Fruit fly (Drosophila melanogaster): ENCODE measurements around the gene stx.
A peak's percentile ranks its signal among the peaks of the same experiment; 100 is the strongest.

The stx gene

DNA sequence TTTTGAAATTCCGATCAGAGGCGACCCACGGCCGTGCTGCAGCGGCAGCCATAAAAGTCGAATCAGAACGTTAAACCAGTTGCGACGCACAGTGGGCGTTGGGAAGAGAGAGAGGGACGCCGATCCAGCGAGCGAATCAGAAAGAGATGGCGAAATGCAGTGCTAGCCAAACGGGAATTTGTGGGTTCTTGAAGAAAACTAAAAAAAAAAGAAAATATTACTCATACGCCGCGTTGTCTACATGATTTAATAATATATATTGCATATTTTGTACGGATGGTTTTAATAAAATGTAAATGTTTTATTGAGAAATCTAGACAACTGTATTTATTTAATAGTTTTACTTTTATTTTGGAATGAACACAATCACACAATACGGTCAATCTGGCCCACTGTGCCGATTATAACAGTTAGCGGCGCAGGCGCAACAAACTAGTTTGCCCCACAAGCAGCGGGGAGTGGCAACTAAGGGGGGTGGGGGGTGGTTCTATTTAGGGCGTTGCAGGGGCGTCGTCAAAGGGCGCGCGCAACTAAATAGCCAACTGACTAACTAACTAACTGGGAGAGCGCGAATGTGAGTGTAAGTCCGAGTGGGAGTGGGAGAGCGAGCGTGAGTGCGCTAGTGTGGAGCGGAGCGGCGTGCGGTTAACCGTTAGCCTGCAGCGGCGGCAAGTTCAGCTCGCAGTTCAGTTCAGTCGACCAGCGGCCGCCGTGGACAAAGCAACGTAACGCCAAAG is 27.3 kb upstream of the stx start, which contains the start of gene CG15211 (continued):
- TF ChIP-seq CG12071 (GFP tag; optimal IDR thresholded peaks at IDR 0.05), result no peak
- TF ChIP-seq PHDP (tag; optimal IDR thresholded peaks at IDR 0.05), result peak; percentile 77
- TF ChIP-seq HLHmδ (GFP tag; optimal IDR thresholded peaks at IDR 0.05), result peak; percentile 9
- no peak for TF ChIP-seq CG1792 (GFP tag; optimal IDR thresholded peaks at IDR 0.05)
- TF ChIP-seq mld (GFP tag; IDR thresholded peaks at IDR 0.05; ENCODE audit: partially characterized antibody), result no peak
- TF ChIP-seq CG14965 (GFP tag; optimal IDR thresholded peaks at IDR 0.05; ENCODE audit: borderline replicate concordance), result no peak
- TF ChIP-seq Med (GFP tag), result peak; percentile 73
- TF ChIP-seq vfl (GFP tag; optimal IDR thresholded peaks at IDR 0.05), result no peak
- TF ChIP-seq dan (GFP tag; IDR thresholded peaks at IDR 0.05), result no peak
- TF ChIP-seq CG12155 (GFP tag; optimal IDR thresholded peaks at IDR 0.05), result peak; percentile 47
- TF ChIP-seq CG1603 (tag; optimal IDR thresholded peaks at IDR 0.05), result peak; percentile 41
- TF ChIP-seq crol (GFP tag; IDR thresholded peaks at IDR 0.05), result peak; percentile 93
- peak; percentile 82 for TF ChIP-seq dmrt99B (tag; optimal IDR thresholded peaks at IDR 0.05)
- TF ChIP-seq fd102C (GFP tag; optimal IDR thresholded peaks at IDR 0.05), result no peak
- peak; percentile 71 for TF ChIP-seq CG1233 (GFP tag; optimal IDR thresholded peaks at IDR 0.05)
- TF ChIP-seq bab2 (GFP tag; optimal IDR thresholded peaks at IDR 0.05), result no peak
- peak; percentile 52 for TF ChIP-seq Fer1 (GFP tag; optimal IDR thresholded peaks at IDR 0.05)
- peak; percentile 3 for TF ChIP-seq CG9609 (GFP tag; optimal IDR thresholded peaks at IDR 0.05)
- no peak for TF ChIP-seq zf30C (GFP tag; optimal IDR thresholded peaks at IDR 0.05)
- 0 out of 3 replicates have a peak, but pooled peaks have one; percentile 32 for TF ChIP-seq CG2199 (GFP tag; IDR thresholded peaks at IDR 0.05)
- peak; percentile 40 for TF ChIP-seq Ada2b (GFP tag; IDR thresholded peaks at IDR 0.05)
- peak; percentile 24; the same call in 1 of the 2 replicates for TF ChIP-seq CG13287 (GFP tag; IDR thresholded peaks at IDR 0.05; ENCODE audit: partially characterized antibody)
- TF ChIP-seq CG2129 (GFP tag; IDR thresholded peaks at IDR 0.05; ENCODE audit: partially characterized antibody), result no peak
- peak; percentile 88 for TF ChIP-seq CG10979 (tag; optimal IDR thresholded peaks at IDR 0.05)
- TF ChIP-seq Hmx (GFP tag; optimal IDR thresholded peaks at IDR 0.05), result no peak
- peak; percentile 55 for TF ChIP-seq Six4 (GFP tag; optimal IDR thresholded peaks at IDR 0.05)
- TF ChIP-seq nerfin-2 (GFP tag; IDR thresholded peaks at IDR 0.05; ENCODE audit: partially characterized antibody), result no peak
- peak; percentile 75 for TF ChIP-seq gcm (GFP tag; optimal IDR thresholded peaks at IDR 0.05)
- no peak for TF ChIP-seq CG3995 (GFP tag; optimal IDR thresholded peaks at IDR 0.05)
- no peak for TF ChIP-seq Sin3A (optimal IDR thresholded peaks at IDR 0.05)
- no peak for TF ChIP-seq HmgD (GFP tag; optimal IDR thresholded peaks at IDR 0.05)
- TF ChIP-seq exex (tag; optimal IDR thresholded peaks at IDR 0.05), result no peak
- peak; percentile 22; the same call in 1 of the 3 replicates for TF ChIP-seq H15 (GFP tag; IDR thresholded peaks at IDR 0.05)
- peak; percentile 81 for TF ChIP-seq CG8924 (tag; optimal IDR thresholded peaks at IDR 0.05)
- peak; percentile 72 for TF ChIP-seq Xrp1 (GFP tag; IDR thresholded peaks at IDR 0.05)
- TF ChIP-seq pho (GFP tag; optimal IDR thresholded peaks at IDR 0.05), result no peak
- no peak for TF ChIP-seq Ravus (GFP tag; IDR thresholded peaks at IDR 0.05)
- no peak for TF ChIP-seq zfh2 (GFP tag; optimal IDR thresholded peaks at IDR 0.05)
- no peak for TF ChIP-seq Dbx (GFP tag; IDR thresholded peaks at IDR 0.05)
- TF ChIP-seq NFAT (GFP tag; IDR thresholded peaks at IDR 0.05), result 0 out of 2 replicates have a peak, but pooled peaks have one; percentile 2
- peak; percentile 49 for TF ChIP-seq CG33557 (GFP tag; optimal IDR thresholded peaks at IDR 0.05)
- TF ChIP-seq danr (GFP tag; IDR thresholded peaks at IDR 0.05), result peak; percentile 45
- TF ChIP-seq CG11560 (tag; IDR thresholded peaks at IDR 0.05), result no peak
- TF ChIP-seq CG14860 (GFP tag; IDR thresholded peaks at IDR 0.05; ENCODE audit: partially characterized antibody), result no peak
- TF ChIP-seq croc (GFP tag; conservative IDR thresholded peaks at IDR 0.05), result peak; percentile 52

Measured in whole organism, embryonic.